Fruit fly (Drosophila melanogaster) whole organism, wandering third instar larva: ENCODE data around the gene CG14644.

Source experiments
- CG32264 ChIP-seq: fragments of 200-800 bp; sonication (Bioruptor generic); optimal IDR thresholded peaks from 2 replicates; lab custom pipeline; 2016; ENCODE audit warnings: missing biosample characterization, missing genetic modification characterization
- CrebA ChIP-seq: fragments of 200-800 bp; sonication (Bioruptor generic); optimal IDR thresholded peaks from 2 replicates; lab custom pipeline; 2016; ENCODE audit warnings: missing biosample characterization, mild to moderate bottlenecking, missing genetic modification characterization, borderline replicate concordance
- Dfd ChIP-seq: fragments of >200 bp; optimal IDR thresholded peaks from 2 replicates; lab custom pipeline; 2017; ENCODE audit warnings: missing biosample characterization, missing genetic modification characterization
- Dif ChIP-seq: fragments of 200-275, 200-300 bp; sonication (Bioruptor generic); optimal IDR thresholded peaks from 2 replicates; lab custom pipeline; 2018; ENCODE audit warnings: missing biosample characterization, missing genetic modification characterization; ENCODE audit not compliant: partially characterized antibody
- GATAd ChIP-seq: sonication (Bioruptor generic); optimal IDR thresholded peaks from 2 replicates; lab custom pipeline; 2016; ENCODE audit warnings: missing biosample characterization, missing genetic modification characterization
- HLH106 ChIP-seq: fragments of 200-800 bp; optimal IDR thresholded peaks from 3 replicates; lab custom pipeline; 2019; ENCODE audit warnings: missing biosample characterization, mild to moderate bottlenecking, missing genetic modification characterization, moderate library complexity
- Hr78 ChIP-seq: fragments of >200 bp; optimal IDR thresholded peaks from 2 replicates; lab custom pipeline; 2017; ENCODE audit warnings: missing biosample characterization, missing genetic modification characterization
- Hr83 ChIP-seq: fragments of 200-300 bp; sonication (Bioruptor generic); optimal IDR thresholded peaks from 2 replicates; lab custom pipeline; 2016; ENCODE audit warnings: missing biosample characterization, mild to moderate bottlenecking, missing genetic modification characterization, moderate library complexity; ENCODE audit not compliant: poor library complexity, severe bottlenecking
- Mio ChIP-seq: sonication (Bioruptor generic); optimal IDR thresholded peaks from 2 replicates; lab custom pipeline; 2016; ENCODE audit warnings: missing biosample characterization, missing genetic modification characterization
- Myc ChIP-seq: fragments of >200 bp; optimal IDR thresholded peaks from 2 replicates; lab custom pipeline; 2017
- N ChIP-seq: fragments of >200 bp; optimal IDR thresholded peaks from 2 replicates; lab custom pipeline; 2018; ENCODE audit warnings: missing biosample characterization, missing external identifiers, missing genetic modification characterization
- OdsH ChIP-seq: fragments of 200-800 bp; sonication (Bioruptor generic); optimal IDR thresholded peaks from 2 replicates; lab custom pipeline; 2016; ENCODE audit warnings: missing biosample characterization, mild to moderate bottlenecking, missing genetic modification characterization
- Rel ChIP-seq, 2 experiments: fragments of 200-800 bp; sonication (Bioruptor generic) in 1 of 2; optimal IDR thresholded peaks; 2 replicates in 1 of 2; 3 replicates in 1 of 2; lab custom pipeline; 2016 to 2019; ENCODE audit warnings: mild to moderate bottlenecking in 2 of 2, missing biosample characterization in 2 of 2, missing genetic modification characterization in 2 of 2, moderate library complexity in 1 of 2
- Vsx2 ChIP-seq: fragments of 200-300, 225-300 bp; sonication (Bioruptor generic); optimal IDR thresholded peaks from 2 replicates; lab custom pipeline; 2018; ENCODE audit warnings: missing biosample characterization, missing genetic modification characterization; ENCODE audit not compliant: partially characterized antibody
- br ChIP-seq: fragments of 200-800 bp; sonication (Bioruptor generic); optimal IDR thresholded peaks from 2 replicates; lab custom pipeline; 2016; ENCODE audit warnings: missing biosample characterization, missing genetic modification characterization
- brk ChIP-seq: fragments of 200-800 bp; sonication (Bioruptor generic); optimal IDR thresholded peaks from 2 replicates; lab custom pipeline; 2016; ENCODE audit warnings: missing biosample characterization, mild to moderate bottlenecking, missing genetic modification characterization
- dmrt93B ChIP-seq: fragments of 200-800 bp; sonication (Bioruptor generic); optimal IDR thresholded peaks from 2 replicates; lab custom pipeline; 2018; ENCODE audit warnings: missing biosample characterization, mild to moderate bottlenecking, missing genetic modification characterization
- dsf ChIP-seq: sonication (Bioruptor generic); optimal IDR thresholded peaks from 2 replicates; lab custom pipeline; 2016; ENCODE audit warnings: missing biosample characterization, missing genetic modification characterization, borderline replicate concordance
- ey ChIP-seq: fragments of 200-800 bp; sonication (Bioruptor generic); optimal IDR thresholded peaks from 2 replicates; lab custom pipeline; 2016; ENCODE audit warnings: missing biosample characterization, missing genetic modification characterization
- foxo ChIP-seq, 2 experiments: fragments of 200-800 bp; sonication (Bioruptor generic); optimal IDR thresholded peaks; 2 replicates in 1 of 2; 3 replicates in 1 of 2; lab custom pipeline; 2016 to 2017; ENCODE audit warnings: missing biosample characterization in 2 of 2, missing genetic modification characterization in 2 of 2
- fru ChIP-seq: fragments of 200-800 bp; sonication (Bioruptor generic); optimal IDR thresholded peaks from 3 replicates; lab custom pipeline; 2016; ENCODE audit warnings: missing biosample characterization, mild to moderate bottlenecking, missing genetic modification characterization
- h ChIP-seq: fragments of 200-800 bp; sonication (Bioruptor generic); optimal IDR thresholded peaks from 3 replicates; lab custom pipeline; 2016; ENCODE audit warnings: missing biosample characterization, mild to moderate bottlenecking, missing genetic modification characterization
- jim ChIP-seq: fragments of 175-275, 200-325 bp; sonication (Bioruptor generic); optimal IDR thresholded peaks from 2 replicates; lab custom pipeline; 2016; ENCODE audit warnings: missing biosample characterization, mild to moderate bottlenecking, missing genetic modification characterization
- lola ChIP-seq: fragments of >200 bp; optimal IDR thresholded peaks from 2 replicates; lab custom pipeline; 2017; ENCODE audit warnings: missing biosample characterization, missing genetic modification characterization
- pan ChIP-seq: fragments of >200 bp; optimal IDR thresholded peaks from 2 replicates; lab custom pipeline; 2017
- psq ChIP-seq: fragments of 200-800 bp; sonication (Bioruptor generic); optimal IDR thresholded peaks from 3 replicates; lab custom pipeline; 2017; ENCODE audit warnings: missing biosample characterization, mild to moderate bottlenecking, missing genetic modification characterization, moderate library complexity
- rgr ChIP-seq: fragments of 200-800 bp; sonication (Bioruptor generic); optimal IDR thresholded peaks from 3 replicates; lab custom pipeline; 2016; ENCODE audit warnings: missing biosample characterization, mild to moderate bottlenecking, missing genetic modification characterization
- tai ChIP-seq: sonication (Bioruptor generic); optimal IDR thresholded peaks from 2 replicates; lab custom pipeline; 2016; ENCODE audit warnings: missing biosample characterization, missing genetic modification characterization
- usp ChIP-seq: fragments of >200 bp; optimal IDR thresholded peaks from 2 replicates; lab custom pipeline; 2017; ENCODE audit warnings: missing biosample characterization, missing genetic modification characterization
- woc ChIP-seq: sonication (Bioruptor generic); optimal IDR thresholded peaks from 2 replicates; lab custom pipeline; 2016; ENCODE audit warnings: missing biosample characterization, mild to moderate bottlenecking, missing genetic modification characterization

Gene CG14644

dm6 chr3R:4252943-4253342, at the start of gene CG14644:
Gene CG14644 (minus strand): TSS chr3R:4253043.
- TF ChIP-seq usp (GFP tag; lab: Kevin White, UChicago) (no peak), foxo (GFP tag; optimal IDR thresholded peaks at IDR 0.05; lab: Kevin White, UChicago) (no peak), Dif (no peak), br (GFP tag; lab: Kevin White, UChicago) (no peak), psq (GFP tag; lab: Kevin White, UChicago) (no peak), ey (GFP tag; lab: Kevin White, UChicago) (no peak), brk (GFP tag; lab: Kevin White, UChicago) (no peak), h (GFP tag; lab: Kevin White, UChicago) (no peak), fru (GFP tag; lab: Kevin White, UChicago) (no peak), OdsH (GFP tag; lab: Kevin White, UChicago) (no peak), CrebA (no peak), CG32264 (GFP tag; lab: Kevin White, UChicago) (no peak), dmrt93B (GFP tag; lab: Kevin White, UChicago) (no peak)

- TF ChIP-seq CrebA (no peak), woc (GFP tag; lab: Kevin White, UChicago) (no peak), jim (GFP tag; lab: Kevin White, UChicago) (no peak), CG32264 (GFP tag; lab: Kevin White, UChicago) (no peak), foxo (GFP tag; optimal IDR thresholded peaks at IDR 0.05; lab: Kevin White, UChicago) (no peak), OdsH (GFP tag; lab: Kevin White, UChicago) (no peak), Dfd (GFP tag; lab: Kevin White, UChicago) (no peak), fru (GFP tag; lab: Kevin White, UChicago) (no peak), Hr78 (GFP tag; lab: Kevin White, UChicago) (no peak), pan (lab: Kevin White, UChicago) (no peak)
Observed at dm6 chr3R:4301485-4301884, 48.6 kb upstream of the CG14644 start.

dm6 chr3R:4294689-4295088, 41.8 kb upstream of the CG14644 start, which contains the start of gene Nepl11:
Gene Nepl11 (minus strand): TSS chr3R:4294840.
- no peak for TF ChIP-seq foxo (GFP tag; optimal IDR thresholded peaks at IDR 0.05; lab: Kevin White, UChicago)
- no peak for TF ChIP-seq usp (GFP tag; lab: Kevin White, UChicago)
- TF ChIP-seq ey (GFP tag; lab: Kevin White, UChicago) = no peak
- no peak for TF ChIP-seq CG32264 (GFP tag; lab: Kevin White, UChicago)
- no peak for TF ChIP-seq dmrt93B (GFP tag; lab: Kevin White, UChicago)
- no peak for TF ChIP-seq fru (GFP tag; lab: Kevin White, UChicago)
- no peak for TF ChIP-seq lola (GFP tag; lab: Kevin White, UChicago)
- no peak for TF ChIP-seq pan (lab: Kevin White, UChicago)
- no peak for TF ChIP-seq GATAd (GFP tag; lab: Kevin White, UChicago)
- no peak for TF ChIP-seq Vsx2 (GFP tag; lab: Kevin White, UChicago)

dm6 chr3R:4292185-4292584, 39.3 kb upstream of the CG14644 start:
- TF ChIP-seq dsf (GFP tag; lab: Kevin White, UChicago) = no peak
- no peak for TF ChIP-seq Hr78 (GFP tag; lab: Kevin White, UChicago)
- no peak for TF ChIP-seq rgr (GFP tag; lab: Kevin White, UChicago)
- no peak for TF ChIP-seq Hr83 (GFP tag; lab: Kevin White, UChicago)
- TF ChIP-seq Mio = no peak
- TF ChIP-seq foxo (GFP tag; optimal IDR thresholded peaks at IDR 0.05; lab: Kevin White, UChicago) = no peak
- TF ChIP-seq N (GFP tag; lab: Kevin White, UChicago) = no peak
- TF ChIP-seq CrebA = no peak
- TF ChIP-seq Rel (GFP tag; optimal IDR thresholded peaks at IDR 0.05; lab: Kevin White, UChicago) = no peak
- TF ChIP-seq Rel (tag; optimal IDR thresholded peaks at IDR 0.05; lab: Kevin White, UChicago) = no peak
- no peak for TF ChIP-seq Myc (lab: Kevin White, UChicago)
- TF ChIP-seq tai (GFP tag; lab: Kevin White, UChicago) = no peak
- TF ChIP-seq HLH106 (tag; lab: Kevin White, UChicago) = no peak
- TF ChIP-seq ey (GFP tag; lab: Kevin White, UChicago) = no peak
- TF ChIP-seq Vsx2 (GFP tag; lab: Kevin White, UChicago) = no peak
- TF ChIP-seq jim (GFP tag; lab: Kevin White, UChicago) = no peak
- no peak for TF ChIP-seq GATAd (GFP tag; lab: Kevin White, UChicago)
- TF ChIP-seq Dfd (GFP tag; lab: Kevin White, UChicago) = no peak
- no peak for TF ChIP-seq usp (GFP tag; lab: Kevin White, UChicago)
- TF ChIP-seq brk (GFP tag; lab: Kevin White, UChicago) = no peak
- TF ChIP-seq, all 38 proteins: peak for 0
